Worm (Caenorhabditis elegans): Measurements from ENCODE around the gene hadb-1.

hadb-1 gene

DNA sequence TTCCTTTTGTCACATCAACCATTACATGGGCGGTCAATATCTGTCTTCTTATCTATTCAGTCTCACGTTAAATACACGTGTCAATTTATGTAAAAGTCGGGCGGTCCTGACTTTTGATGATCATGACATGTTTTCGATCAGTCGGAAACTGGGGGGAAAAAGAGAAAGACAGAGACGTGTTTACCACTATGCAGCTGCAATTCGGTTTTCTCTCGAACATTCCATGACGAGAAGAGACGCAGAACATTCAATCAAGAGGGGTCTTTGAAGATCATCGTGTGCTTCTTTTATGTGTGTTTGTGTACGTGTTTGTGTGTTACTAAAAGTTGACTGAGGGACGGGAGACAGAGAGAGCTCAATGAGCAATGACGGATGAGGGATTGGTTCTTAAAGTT lies 29.9 kb downstream of the hadb-1 start (continued):
- no peak for TF ChIP-seq M03D4.4 (tag; optimal IDR thresholded peaks at IDR 0.05)

DNA sequence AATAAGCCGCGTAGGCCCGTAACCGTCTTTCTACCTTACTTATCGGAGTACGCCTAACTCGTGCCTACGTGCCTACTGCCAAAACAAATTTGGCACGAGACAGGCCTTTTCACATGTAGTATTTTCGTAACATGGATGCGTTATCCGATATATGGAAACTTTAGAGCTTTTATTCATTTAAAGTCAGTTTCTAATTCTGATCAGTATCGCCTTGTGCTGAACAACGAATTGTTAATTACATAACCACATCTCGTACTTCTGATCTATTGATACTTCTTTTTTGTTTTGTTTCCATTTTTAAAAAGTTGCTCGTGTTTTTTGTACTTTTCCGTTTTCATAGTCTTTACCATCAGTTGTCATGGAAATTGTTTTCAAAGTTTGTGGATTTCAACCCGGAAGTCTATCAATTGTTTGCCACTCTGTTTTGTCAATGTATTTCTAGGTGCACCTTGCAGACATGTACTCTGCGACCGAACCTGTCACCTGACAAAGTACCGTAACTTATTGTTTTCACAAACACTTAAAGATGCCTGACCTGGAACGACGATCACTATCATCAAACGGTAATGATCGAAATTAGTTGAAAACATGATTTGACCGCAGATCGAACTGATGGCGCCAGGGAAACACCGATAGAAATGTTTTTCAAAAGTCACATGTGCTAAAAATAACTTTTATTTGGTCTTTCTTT lies 30.5 kb downstream of the hadb-1 start:
- TF ChIP-seq snpc-4 (tag; optimal IDR thresholded peaks at IDR 0.05) (no peak), flh-1 (GFP tag; optimal IDR thresholded peaks at IDR 0.05) (no peak), nhr-28 (tag; optimal IDR thresholded peaks at IDR 0.05) (no peak), sem-2 (GFP tag; optimal IDR thresholded peaks at IDR 0.05) (no peak), mep-1 (tag; optimal IDR thresholded peaks at IDR 0.05) (no peak), drap-1 (GFP tag; optimal IDR thresholded peaks at IDR 0.05) (no peak), nhr-76 (tag; optimal IDR thresholded peaks at IDR 0.05) (no peak), cnd-1 (tag; optimal IDR thresholded peaks at IDR 0.05) (no peak), ceh-43 (GFP tag; optimal IDR thresholded peaks at IDR 0.05) (no peak), lsy-2 (tag; optimal IDR thresholded peaks at IDR 0.05) (no peak)

DNA sequence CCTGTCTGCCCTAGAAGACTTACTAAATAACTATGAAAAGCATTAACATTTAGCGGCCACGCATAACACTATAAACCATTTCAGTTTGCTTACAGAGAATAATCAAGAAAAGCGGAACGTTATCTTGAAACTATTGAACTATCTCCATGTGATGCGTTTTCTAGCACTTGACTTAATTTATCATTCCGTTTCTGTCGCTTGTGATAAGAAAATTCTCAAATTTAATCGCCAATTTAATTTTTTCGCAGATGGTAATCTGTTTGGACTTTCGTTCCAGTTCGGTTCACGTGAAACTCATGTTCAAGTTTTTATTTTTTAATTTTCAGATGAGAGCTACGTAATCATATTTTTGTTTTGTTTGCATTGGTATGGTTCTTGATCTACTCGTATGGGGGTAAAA lies 31.3 kb downstream of the hadb-1 start:
- TF ChIP-seq blmp-1 (tag; optimal IDR thresholded peaks at IDR 0.05) (no peak), unc-120 (tag; optimal IDR thresholded peaks at IDR 0.05; ENCODE audit: poor library complexity, severe bottlenecking) (no peak)

DNA sequence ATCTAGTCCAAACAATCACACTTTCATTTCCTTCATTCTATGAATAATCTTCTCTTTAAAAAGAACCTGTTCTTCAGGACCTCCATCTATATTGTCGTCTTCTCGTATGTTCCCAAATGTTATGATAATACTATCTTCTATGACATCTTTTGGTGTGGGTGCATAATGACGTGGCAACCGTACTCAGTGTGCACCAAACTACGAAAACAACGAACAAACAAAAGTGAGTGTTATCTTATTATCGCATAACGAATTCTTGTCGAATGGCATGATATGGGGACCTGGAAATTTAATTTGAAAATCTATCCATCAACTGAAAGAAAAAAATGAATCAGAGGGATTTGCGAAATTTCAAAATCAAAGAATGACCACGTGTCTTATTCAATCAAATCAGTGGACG lies 32.2 kb downstream of the hadb-1 start:
- TF ChIP-seq ceh-39 (tag; optimal IDR thresholded peaks at IDR 0.05) (no peak), sem-2 (GFP tag; optimal IDR thresholded peaks at IDR 0.05) (no peak), nhr-76 (tag; optimal IDR thresholded peaks at IDR 0.05) (no peak), lsy-2 (tag; optimal IDR thresholded peaks at IDR 0.05) (no peak), nhr-237 (tag; optimal IDR thresholded peaks at IDR 0.05) (no peak), ceh-43 (GFP tag; optimal IDR thresholded peaks at IDR 0.05) (no peak), ceh-83 (GFP tag; optimal IDR thresholded peaks at IDR 0.05) (no peak), hlh-1 (tag; optimal IDR thresholded peaks at IDR 0.05) (no peak), drap-1 (GFP tag; optimal IDR thresholded peaks at IDR 0.05) (no peak), lin-13 (tag; optimal IDR thresholded peaks at IDR 0.05) (no peak)

DNA sequence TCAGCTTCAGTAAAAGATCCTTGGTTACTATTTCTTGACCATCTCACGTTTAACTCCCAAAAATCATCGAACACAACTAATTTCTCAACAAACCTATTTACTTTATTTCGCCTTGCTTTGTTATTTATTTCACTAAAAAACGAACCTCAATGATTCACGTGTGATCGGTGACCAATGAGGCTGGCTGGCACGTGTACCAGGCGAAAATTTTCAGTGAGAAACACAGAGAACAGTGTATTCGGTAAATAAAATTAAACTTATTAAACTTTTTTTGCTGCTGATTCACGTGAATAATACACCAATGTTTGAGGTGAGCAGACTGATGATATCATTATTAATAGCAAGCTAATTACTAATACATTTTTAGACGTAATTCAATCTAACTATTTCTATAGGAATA lies 32.9 kb downstream of the hadb-1 start:
- no peak for TF ChIP-seq tbx-8 (GFP tag; optimal IDR thresholded peaks at IDR 0.05)
- no peak for TF ChIP-seq drap-1 (GFP tag; optimal IDR thresholded peaks at IDR 0.05)
- no peak for TF ChIP-seq mep-1 (tag; optimal IDR thresholded peaks at IDR 0.05)
- TF ChIP-seq sem-2 (GFP tag; optimal IDR thresholded peaks at IDR 0.05): no peak
- no peak for TF ChIP-seq nhr-2 (tag; optimal IDR thresholded peaks at IDR 0.05)

DNA sequence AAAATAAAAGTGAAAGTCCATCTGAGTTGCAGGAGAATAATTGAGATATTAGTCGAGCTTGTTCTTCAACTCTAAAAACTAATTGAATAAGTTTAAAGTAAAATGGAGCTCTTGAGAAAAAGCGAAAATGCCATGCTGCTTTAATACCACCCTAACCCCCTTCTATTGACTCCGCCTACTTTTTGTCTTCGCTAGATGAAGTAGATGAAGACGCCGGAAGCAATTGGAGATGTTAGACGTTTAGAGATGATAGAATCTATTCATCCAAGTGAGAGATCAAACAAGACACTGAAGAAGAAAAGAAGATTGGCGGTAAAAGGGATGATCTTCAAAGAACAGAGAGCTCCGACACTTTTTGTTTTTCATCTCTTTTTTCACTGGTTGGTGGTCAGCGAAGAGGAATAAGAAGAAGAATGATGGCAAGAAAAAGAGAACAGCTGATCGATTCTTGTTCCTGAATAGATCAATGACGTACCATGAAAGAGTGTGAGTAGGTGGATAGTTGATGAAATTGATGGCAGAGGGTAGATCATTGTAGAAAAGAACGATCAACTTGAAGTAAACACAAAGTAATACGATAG lies 33.8 kb downstream of the hadb-1 start:
- no peak for TF ChIP-seq elt-3 (tag; optimal IDR thresholded peaks at IDR 0.05)
- no peak for TF ChIP-seq M03D4.4 (tag; optimal IDR thresholded peaks at IDR 0.05)
- no peak for TF ChIP-seq nhr-28 (tag; optimal IDR thresholded peaks at IDR 0.05)
- TF ChIP-seq nhr-237 (tag; optimal IDR thresholded peaks at IDR 0.05): no peak
- no peak for TF ChIP-seq blmp-1 (tag; optimal IDR thresholded peaks at IDR 0.05)
- no peak for TF ChIP-seq sptf-1 (tag; optimal IDR thresholded peaks at IDR 0.05)
- no peak for TF ChIP-seq ztf-11 (tag; optimal IDR thresholded peaks at IDR 0.05)
- TF ChIP-seq cnd-1 (tag; optimal IDR thresholded peaks at IDR 0.05): no peak
- TF ChIP-seq mep-1 (tag; optimal IDR thresholded peaks at IDR 0.05): no peak
- TF ChIP-seq lin-13 (tag; optimal IDR thresholded peaks at IDR 0.05): no peak
- no peak for TF ChIP-seq nhr-12 (tag; optimal IDR thresholded peaks at IDR 0.05)
- no peak for TF ChIP-seq snpc-4 (tag; optimal IDR thresholded peaks at IDR 0.05)
- TF ChIP-seq unc-39 (tag; optimal IDR thresholded peaks at IDR 0.05): no peak
- no peak for TF ChIP-seq tbx-8 (GFP tag; optimal IDR thresholded peaks at IDR 0.05)
- no peak for TF ChIP-seq nhr-2 (tag; optimal IDR thresholded peaks at IDR 0.05)
- TF ChIP-seq unc-62 (GFP tag; optimal IDR thresholded peaks at IDR 0.05): no peak
- TF ChIP-seq ceh-83 (GFP tag; optimal IDR thresholded peaks at IDR 0.05): no peak
- no peak for TF ChIP-seq bed-3 (GFP tag; optimal IDR thresholded peaks at IDR 0.05)

DNA sequence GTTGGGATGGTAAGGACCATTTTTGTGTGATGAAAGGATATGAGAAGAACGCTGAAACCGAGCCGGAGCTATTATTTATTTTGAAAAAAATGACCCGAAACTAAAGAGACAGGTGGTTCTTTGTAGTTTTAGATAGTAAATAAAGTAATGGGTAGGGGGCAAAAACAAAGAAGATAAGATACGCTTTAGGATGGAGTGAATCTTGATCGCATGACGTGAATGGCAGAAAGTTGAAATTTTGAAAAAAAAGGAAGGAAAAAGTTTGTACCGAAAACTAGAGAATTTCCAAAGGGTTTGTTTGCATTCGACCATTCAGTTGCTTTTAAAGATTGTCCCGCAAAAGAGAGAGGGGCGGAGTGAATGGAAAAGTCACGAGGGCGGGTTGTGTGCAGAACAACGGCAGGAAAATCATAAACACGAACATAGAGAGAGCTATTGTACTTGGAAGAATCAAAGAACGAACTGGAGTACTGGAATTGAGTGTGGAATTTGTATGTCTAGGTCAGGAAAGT lies 34.4 kb downstream of the hadb-1 start, which contains the start of gene F22B7.9:
F22B7.9 (minus strand) TSS at position 51 of the 512 bp plus-strand sequence.
- no peak for TF ChIP-seq mls-2 (tag; optimal IDR thresholded peaks at IDR 0.05)
- TF ChIP-seq cnd-1 (tag; optimal IDR thresholded peaks at IDR 0.05): no peak
- TF ChIP-seq ceh-43 (GFP tag; optimal IDR thresholded peaks at IDR 0.05): no peak
- no peak for TF ChIP-seq lsy-2 (tag; optimal IDR thresholded peaks at IDR 0.05)
- no peak for TF ChIP-seq ceh-39 (tag; optimal IDR thresholded peaks at IDR 0.05)
- no peak for TF ChIP-seq M03D4.4 (tag; optimal IDR thresholded peaks at IDR 0.05)
- TF ChIP-seq sptf-1 (tag; optimal IDR thresholded peaks at IDR 0.05): no peak
- no peak for TF ChIP-seq drap-1 (GFP tag; optimal IDR thresholded peaks at IDR 0.05)
- TF ChIP-seq lin-13 (tag; optimal IDR thresholded peaks at IDR 0.05): no peak
- TF ChIP-seq unc-62 (GFP tag; optimal IDR thresholded peaks at IDR 0.05): no peak
- TF ChIP-seq nhr-237 (tag; optimal IDR thresholded peaks at IDR 0.05): no peak
- TF ChIP-seq flh-1 (GFP tag; optimal IDR thresholded peaks at IDR 0.05): no peak
- no peak for TF ChIP-seq ztf-11 (tag; optimal IDR thresholded peaks at IDR 0.05)

Data from whole organism, mixed stage, embryonic.